Worm (Caenorhabditis elegans) whole organism, young adult: ENCODE measurements around the gene srh-229.

Experiments used
- B0019.2 ChIP-seq: fragments of 200-800 bp; sonication (Bioruptor generic); conservative IDR thresholded peaks from 2 replicates; pipeline ENCODE4 v1.3.6; 2022; ENCODE audit warnings: missing genetic modification reagents, missing genetic modification characterization, missing compliant biosample characterization
- T26A5.8 ChIP-seq: sonication (generic microtip); optimal IDR thresholded peaks from 2 replicates; lab custom pipeline; 2016; ENCODE audit warnings: missing genetic modification characterization, missing compliant biosample characterization
- atf-7 ChIP-seq: sonication (generic microtip); optimal IDR thresholded peaks from 2 replicates; lab custom pipeline; 2017; ENCODE audit warnings: mild to moderate bottlenecking, missing genetic modification characterization, missing compliant biosample characterization
- ceh-100 ChIP-seq: fragments of 200-800 bp; sonication (Bioruptor generic); IDR thresholded peaks from 2 replicates; pipeline ENCODE4 v1.3.6; 2022; ENCODE audit warnings: missing genetic modification reagents, missing genetic modification characterization, missing compliant biosample characterization
- die-1 ChIP-seq: sonication (generic microtip); optimal IDR thresholded peaks from 2 replicates; lab custom pipeline; 2016; ENCODE audit warnings: missing genotype, mild to moderate bottlenecking, missing genetic modification characterization, missing compliant biosample characterization
- dpff-1 ChIP-seq: sonication (generic microtip); optimal IDR thresholded peaks from 2 replicates; lab custom pipeline; 2017; ENCODE audit warnings: mild to moderate bottlenecking, missing genetic modification characterization, missing compliant biosample characterization
- ekl-4 ChIP-seq: fragments of 200-800 bp; sonication (Bioruptor generic); IDR thresholded peaks from 2 replicates; pipeline ENCODE4 v1.3.6; 2022; ENCODE audit warnings: missing genetic modification reagents, missing genetic modification characterization, missing compliant biosample characterization
- him-1 ChIP-seq: sonication (generic microtip); optimal IDR thresholded peaks from 2 replicates; lab custom pipeline; 2016; ENCODE audit warnings: missing genotype, missing genetic modification reagents, missing genetic modification characterization, missing compliant biosample characterization
- hmg-20 ChIP-seq: fragments of 200-800 bp; sonication (Bioruptor generic); IDR thresholded peaks from 2 replicates; pipeline ENCODE4 v1.3.6; 2022; ENCODE audit warnings: missing genetic modification reagents, missing genetic modification characterization, missing compliant biosample characterization
- let-526 ChIP-seq: fragments of 200-800 bp; sonication (Bioruptor generic); IDR thresholded peaks from 2 replicates; pipeline ENCODE4 v1.3.6; 2022; ENCODE audit warnings: missing genetic modification reagents, missing genetic modification characterization, missing compliant biosample characterization
- lir-1 ChIP-seq: fragments of 200-800 bp; sonication (Bioruptor generic); conservative IDR thresholded peaks from 2 replicates; pipeline ENCODE4 v1.3.6; 2022; ENCODE audit warnings: missing genetic modification reagents, missing genetic modification characterization, missing compliant biosample characterization
- nfya-2 ChIP-seq: fragments of 200-800 bp; sonication (Bioruptor generic); IDR thresholded peaks from 2 replicates; pipeline ENCODE4 v1.3.6; 2022; ENCODE audit warnings: missing genetic modification reagents, missing genetic modification characterization, missing compliant biosample characterization
- pha-4 ChIP-seq: fragments of 150-350 bp; sonication (generic microtip); optimal IDR thresholded peaks from 2 replicates; lab custom pipeline; 2014; ENCODE audit warnings: missing biosample characterization, missing genetic modification reagents, missing genetic modification characterization
- snpc-4 ChIP-seq, 5 experiments: fragments of 150-350 bp in 1 of 5; sonication (generic microtip) in 4 of 5; optimal IDR thresholded peaks; 2 replicates each; lab custom pipeline; 2014 to 2018; ENCODE audit warnings: missing genetic modification characterization in 5 of 5, missing biosample characterization in 3 of 5, antibody characterized with exemption in 2 of 5, mild to moderate bottlenecking in 2 of 5, missing compliant biosample characterization in 2 of 5, missing genotype in 2 of 5, moderate library complexity in 2 of 5, missing genetic modification reagents in 1 of 5

DNA sequence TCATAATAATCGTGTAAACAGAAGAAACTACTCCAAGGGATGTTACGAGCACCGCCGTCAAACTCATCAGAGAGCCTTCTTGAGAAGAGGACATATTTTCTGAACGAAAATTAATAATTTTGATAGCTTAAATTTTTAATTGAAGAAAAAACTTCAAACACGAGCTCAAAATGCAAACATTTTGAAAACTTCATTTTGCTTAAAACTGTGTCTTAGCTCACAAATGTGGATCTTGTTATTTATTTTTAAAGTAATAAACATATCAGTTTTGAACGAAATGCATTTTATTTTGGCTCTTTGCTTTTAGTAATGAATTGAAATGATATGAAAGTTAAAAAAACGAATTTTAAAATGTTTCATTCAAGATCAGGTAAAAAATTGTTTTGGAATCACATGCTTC is 16.7 kb downstream of the srh-229 start, which contains the start of gene srbc-7:
- TF ChIP-seq die-1 (tag; lab: Kevin White, UChicago): no peak
- no peak for TF ChIP-seq snpc-4 (GFP tag; optimal IDR thresholded peaks at IDR 0.05; lab: Kevin White, UChicago)
- TF ChIP-seq snpc-4 (tag; optimal IDR thresholded peaks at IDR 0.05; lab: Kevin White, UChicago): no peak
- TF ChIP-seq nfya-2: no peak
- no peak for TF ChIP-seq pha-4 (tag; lab: Kevin White, UChicago)
- TF ChIP-seq lir-1 (GFP tag; lab: Robert Waterston, UW): no peak
- TF ChIP-seq dpff-1 (tag; lab: Kevin White, UChicago): no peak
- no peak for TF ChIP-seq atf-7 (tag; lab: Kevin White, UChicago)
- TF ChIP-seq hmg-20 (GFP tag; lab: Robert Waterston, UW): no peak
- no peak for TF ChIP-seq ekl-4 (GFP tag; lab: Robert Waterston, UW)
- TF ChIP-seq him-1 (tag; lab: Kevin White, UChicago): no peak
- no peak for TF ChIP-seq let-526 (GFP tag; lab: Robert Waterston, UW)
- TF ChIP-seq ceh-100 (GFP tag; lab: Robert Waterston, UW): no peak
- TF ChIP-seq T26A5.8: no peak
- TF ChIP-seq B0019.2 (GFP tag; lab: Robert Waterston, UW): no peak
